Fruit fly (Drosophila melanogaster): ENCODE measurements around the gene spir.
A peak's percentile ranks its signal among the peaks of the same experiment; 100 is the strongest.

spir gene

DNA sequence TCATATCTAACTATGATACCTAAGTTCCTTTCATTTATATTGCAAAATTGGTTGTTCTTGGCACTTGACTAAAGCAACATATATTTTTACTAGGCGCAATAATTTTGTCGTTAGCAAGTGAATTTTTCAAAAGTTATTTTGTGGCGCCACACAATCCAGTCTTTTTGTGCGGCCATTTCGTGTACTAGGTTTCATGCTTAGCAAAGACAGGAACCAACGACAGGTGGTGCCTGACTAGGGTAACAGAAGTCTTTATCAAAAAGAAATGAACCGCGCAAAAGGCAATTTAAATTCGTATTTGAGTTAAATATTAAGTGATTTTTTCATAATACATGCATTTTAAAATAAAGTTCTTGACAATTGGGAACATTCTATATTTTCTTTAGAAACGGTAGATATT, 17.1 kb upstream of the spir start (continued):
- TF ChIP-seq CG4360 (GFP tag; IDR thresholded peaks at IDR 0.05) (no peak), CG12659 (GFP tag; optimal IDR thresholded peaks at IDR 0.05) (no peak), CG3847 (GFP tag; IDR thresholded peaks at IDR 0.05) (peak; percentile 32; the same call in 1 of the 2 replicates), CG2116 (GFP tag; optimal IDR thresholded peaks at IDR 0.05) (no peak), Dbx (GFP tag; IDR thresholded peaks at IDR 0.05) (peak; percentile 15; the same call in 1 of the 3 replicates), chinmo (GFP tag; IDR thresholded peaks at IDR 0.05; ENCODE audit: partially characterized antibody) (no peak), B-H2 (GFP tag; optimal IDR thresholded peaks at IDR 0.05) (no peak), Spps (tag; optimal IDR thresholded peaks at IDR 0.05) (no peak), Dad (GFP tag; optimal IDR thresholded peaks at IDR 0.05) (no peak), z (GFP tag; IDR thresholded peaks at IDR 0.05) (no peak), Hr39 (optimal IDR thresholded peaks at IDR 0.05) (no peak), HmgD (GFP tag; optimal IDR thresholded peaks at IDR 0.05) (peak; percentile 40), CG13775 (GFP tag; optimal IDR thresholded peaks at IDR 0.05) (no peak), kay (GFP tag; optimal IDR thresholded peaks at IDR 0.05) (no peak), CG10321 (GFP tag; IDR thresholded peaks at IDR 0.05) (no peak), CG6765 (GFP tag; optimal IDR thresholded peaks at IDR 0.05) (no peak), Lim3 (GFP tag; IDR thresholded peaks at IDR 0.05) (no peak), Scr (GFP tag; IDR thresholded peaks at IDR 0.05; ENCODE audit: partially characterized antibody) (no peak), CG1647 (GFP tag; optimal IDR thresholded peaks at IDR 0.05) (no peak), fru (optimal IDR thresholded peaks at IDR 0.05) (no peak), Bgb (GFP tag; IDR thresholded peaks at IDR 0.05; ENCODE audit: partially characterized antibody) (no peak), slbo (GFP tag; IDR thresholded peaks at IDR 0.05) (peak; percentile 59), tx (GFP tag; optimal IDR thresholded peaks at IDR 0.05) (no peak), Xrp1 (GFP tag; IDR thresholded peaks at IDR 0.05) (no peak), pho (GFP tag; optimal IDR thresholded peaks at IDR 0.05) (no peak), CG33213 (GFP tag; optimal IDR thresholded peaks at IDR 0.05) (no peak), az2 (GFP tag; optimal IDR thresholded peaks at IDR 0.05) (no peak), Opbp (GFP tag; IDR thresholded peaks at IDR 0.05; ENCODE audit: partially characterized antibody) (no peak), NfI (GFP tag; optimal IDR thresholded peaks at IDR 0.05) (peak; percentile 2), sd (tag; optimal IDR thresholded peaks at IDR 0.05) (no peak), CG32772 (GFP tag; IDR thresholded peaks at IDR 0.05) (no peak), Lpt (GFP tag; optimal IDR thresholded peaks at IDR 0.05) (no peak), zen2 (GFP tag; IDR thresholded peaks at IDR 0.05; ENCODE audit: partially characterized antibody) (no peak), CG1603 (tag; optimal IDR thresholded peaks at IDR 0.05) (peak; percentile 57), Myb (GFP tag; optimal IDR thresholded peaks at IDR 0.05) (peak; percentile 88), sens (GFP tag) (peak; percentile 61), PHDP (tag; optimal IDR thresholded peaks at IDR 0.05) (no peak), sc (optimal IDR thresholded peaks at IDR 0.05) (no peak), sc (GFP tag; optimal IDR thresholded peaks at IDR 0.05) (no peak), Hsf (GFP tag; optimal IDR thresholded peaks at IDR 0.05) (no peak), Camta (GFP tag; optimal IDR thresholded peaks at IDR 0.05) (no peak), ac (GFP tag; optimal IDR thresholded peaks at IDR 0.05) (no peak), schlank (tag; optimal IDR thresholded peaks at IDR 0.05) (no peak), YL-1 (GFP tag; optimal IDR thresholded peaks at IDR 0.05) (no peak), CG30431 (GFP tag; optimal IDR thresholded peaks at IDR 0.05) (no peak), dan (GFP tag; IDR thresholded peaks at IDR 0.05) (no peak), trem (tag; optimal IDR thresholded peaks at IDR 0.05) (no peak), CTCF (GFP tag; optimal IDR thresholded peaks at IDR 0.05) (peak; percentile 96), CG17361 (GFP tag; IDR thresholded peaks at IDR 0.05) (peak; percentile 29; the same call in 1 of the 3 replicates), gfzf (GFP tag; optimal IDR thresholded peaks at IDR 0.05) (peak; percentile 48), vvl (GFP tag; IDR thresholded peaks at IDR 0.05) (peak; percentile 38), run (tag; optimal IDR thresholded peaks at IDR 0.05) (no peak), ind (GFP tag; optimal IDR thresholded peaks at IDR 0.05) (no peak), ci (GFP tag; IDR thresholded peaks at IDR 0.05) (0 out of 3 replicates have a peak, but pooled peaks have one; percentile 11)

Data from whole organism, embryonic.